Worm (Caenorhabditis elegans) whole organism, early embryonic: ENCODE results near the gene F32D8.1.

Experiments
- B0310.2 ChIP-seq: sonication (generic microtip); optimal IDR thresholded peaks from 2 replicates; lab custom pipeline; 2016; ENCODE audit warnings: mild to moderate bottlenecking, missing genetic modification characterization, missing compliant biosample characterization
- F13C5.2 ChIP-seq: sonication (generic microtip); optimal IDR thresholded peaks from 2 replicates; lab custom pipeline; 2017; ENCODE audit warnings: mild to moderate bottlenecking, missing genetic modification characterization, inconsistent platforms, missing compliant biosample characterization
- aly-1 ChIP-seq: sonication (generic microtip); optimal IDR thresholded peaks from 2 replicates; lab custom pipeline; 2016; ENCODE audit warnings: missing genetic modification characterization, missing compliant biosample characterization
- ama-1 ChIP-seq: fragments of 150-350 bp; optimal IDR thresholded peaks from 2 replicates; lab custom pipeline; 2014
- ceh-13 ChIP-seq: fragments of 200-800 bp; sonication (Bioruptor generic); optimal IDR thresholded peaks from 2 replicates; lab custom pipeline; 2018; ENCODE audit warnings: mild to moderate bottlenecking, missing genetic modification characterization, missing compliant biosample characterization
- ceh-36 ChIP-seq: sonication (generic microtip); optimal IDR thresholded peaks from 2 replicates; lab custom pipeline; 2016; ENCODE audit warnings: missing genetic modification characterization, inconsistent platforms, missing compliant biosample characterization
- ets-7 ChIP-seq: sonication (generic microtip); optimal IDR thresholded peaks from 2 replicates; lab custom pipeline; 2016; ENCODE audit warnings: missing genotype, missing genetic modification characterization, missing compliant biosample characterization
- flt-1 ChIP-seq: fragments of 200-800 bp; sonication (Bioruptor generic); IDR thresholded peaks from 2 replicates; pipeline ENCODE4 v1.3.6; 2022; ENCODE audit warnings: missing genetic modification characterization, missing compliant biosample characterization
- hmbx-1 ChIP-seq: sonication (generic microtip); optimal IDR thresholded peaks from 2 replicates; lab custom pipeline; 2016; ENCODE audit warnings: mild to moderate bottlenecking, missing genetic modification characterization, missing compliant biosample characterization
- hmg-4 ChIP-seq: fragments of 200-800 bp; sonication (Bioruptor generic); optimal IDR thresholded peaks from 2 replicates; lab custom pipeline; 2018; ENCODE audit warnings: mild to moderate bottlenecking, missing genetic modification characterization, missing compliant biosample characterization
- hnd-1 ChIP-seq: sonication (generic microtip); optimal IDR thresholded peaks from 2 replicates; lab custom pipeline; 2016; ENCODE audit warnings: missing genetic modification characterization, missing compliant biosample characterization
- pes-1 ChIP-seq: fragments of 200-800 bp; sonication (Bioruptor generic); IDR thresholded peaks from 2 replicates; pipeline ENCODE4 v1.3.6; 2022; ENCODE audit warnings: missing genetic modification reagents, missing genetic modification characterization, missing compliant biosample characterization
- scrt-1 ChIP-seq: fragments of 200-800 bp; sonication (Bioruptor generic); IDR thresholded peaks from 2 replicates; pipeline ENCODE4 v1.3.6; 2022; ENCODE audit warnings: missing genetic modification characterization, missing compliant biosample characterization
- sea-1 ChIP-seq: fragments of 200-800 bp; sonication (Bioruptor generic); conservative IDR thresholded peaks from 2 replicates; pipeline ENCODE4 v1.3.6; 2022; ENCODE audit warnings: missing genetic modification characterization, missing compliant biosample characterization
- tbx-11 ChIP-seq: fragments of 200-800 bp; sonication (Bioruptor generic); IDR thresholded peaks from 2 replicates; pipeline ENCODE4 v1.3.6; 2022; ENCODE audit warnings: missing genetic modification characterization, missing compliant biosample characterization
- tbx-37 ChIP-seq: fragments of 200-800 bp; sonication (Bioruptor generic); conservative IDR thresholded peaks from 2 replicates; pipeline ENCODE4 v1.3.6; 2022; ENCODE audit warnings: missing genetic modification reagents, missing genetic modification characterization, missing compliant biosample characterization
- tra-4 ChIP-seq: sonication (generic microtip); optimal IDR thresholded peaks from 2 replicates; lab custom pipeline; 2017; ENCODE audit warnings: missing genetic modification characterization, missing compliant biosample characterization

F32D8.1 gene

ce11 chrV:10894601-10895000 is 14.0 kb downstream of the F32D8.1 start, which contains the start of the genes F32D8.14 and F32D8.5:
TSS of gene F32D8.14 (minus strand) at chrV:10894788.
TSS of gene F32D8.5 (plus strand) at chrV:10894800.
- TF ChIP-seq flt-1 (GFP tag; lab: Robert Waterston, UW): no peak; the same call in 1 of the 2 replicates
- TF ChIP-seq tbx-11 (GFP tag; lab: Robert Waterston, UW): no peak
- no peak for TF ChIP-seq ets-7 (tag; lab: Kevin White, UChicago)
- TF ChIP-seq tbx-37 (GFP tag; lab: Robert Waterston, UW): peak; percentile 69
- TF ChIP-seq B0310.2 (tag; lab: Kevin White, UChicago): no peak
- peak; percentile 19 for TF ChIP-seq F13C5.2 (tag; lab: Kevin White, UChicago)
- no peak for TF ChIP-seq tra-4 (tag; lab: Kevin White, UChicago)
- TF ChIP-seq hmg-4 (GFP tag; lab: Kevin White, UChicago): no peak
- no peak for TF ChIP-seq hnd-1 (tag; lab: Kevin White, UChicago)
- peak; percentile 28; the same call in 1 of the 2 replicates for TF ChIP-seq pes-1
- no peak for TF ChIP-seq aly-1
- TF ChIP-seq ama-1 (lab: Kevin White, UChicago): no peak
- TF ChIP-seq ceh-13 (GFP tag; lab: Kevin White, UChicago): no peak
- TF ChIP-seq ceh-36 (tag; lab: Kevin White, UChicago): no peak

- TF ChIP-seq sea-1 (GFP tag; lab: Robert Waterston, UW): no peak
- no peak for TF ChIP-seq scrt-1 (GFP tag; lab: Robert Waterston, UW)
- no peak for TF ChIP-seq hmbx-1
- TF ChIP-seq tra-4 (tag; lab: Kevin White, UChicago): no peak
- no peak for TF ChIP-seq flt-1 (GFP tag; lab: Robert Waterston, UW)
- no peak for TF ChIP-seq ceh-36 (tag; lab: Kevin White, UChicago)
- no peak for TF ChIP-seq tbx-37 (GFP tag; lab: Robert Waterston, UW)
- TF ChIP-seq hnd-1 (tag; lab: Kevin White, UChicago): no peak
- no peak for TF ChIP-seq tbx-11 (GFP tag; lab: Robert Waterston, UW)
Observed at ce11 chrV:10896295-10896694, 15.7 kb downstream of the F32D8.1 start, which contains the start of gene F32D8.13. TSS of gene F32D8.13 (minus strand) at chrV:10896543.

- TF ChIP-seq tra-4 (tag; lab: Kevin White, UChicago) (no peak), ama-1 (lab: Kevin White, UChicago) (no peak), sea-1 (GFP tag; lab: Robert Waterston, UW) (no peak), ets-7 (tag; lab: Kevin White, UChicago) (no peak), tbx-37 (GFP tag; lab: Robert Waterston, UW) (no peak), hnd-1 (tag; lab: Kevin White, UChicago) (no peak), ceh-36 (tag; lab: Kevin White, UChicago) (no peak), scrt-1 (GFP tag; lab: Robert Waterston, UW) (no peak), flt-1 (GFP tag; lab: Robert Waterston, UW) (no peak)
Observed at ce11 chrV:10896706-10897105, 16.1 kb downstream of the F32D8.1 start.

ce11 chrV:10897106-10897171 is 16.3 kb downstream of the F32D8.1 start, which contains the start of gene sec-61.G:
TSS of gene sec-61.G (minus strand) at chrV:10897143.
- no peak for TF ChIP-seq ceh-36 (tag; lab: Kevin White, UChicago)
- TF ChIP-seq tbx-11 (GFP tag; lab: Robert Waterston, UW): no peak
- no peak for TF ChIP-seq ets-7 (tag; lab: Kevin White, UChicago)
- TF ChIP-seq hmbx-1: no peak

ce11 chrV:10897172-10897571 is 16.5 kb downstream of the F32D8.1 start:
- TF ChIP-seq aly-1 (no peak), ceh-36 (tag; lab: Kevin White, UChicago) (no peak), tbx-11 (GFP tag; lab: Robert Waterston, UW) (peak; percentile 58; the same call in 1 of the 2 replicates), tra-4 (tag; lab: Kevin White, UChicago) (no peak), sea-1 (GFP tag; lab: Robert Waterston, UW) (peak; percentile 68; the same call in 1 of the 2 replicates), ceh-13 (GFP tag; lab: Kevin White, UChicago) (no peak), F13C5.2 (tag; lab: Kevin White, UChicago) (peak; percentile 93), B0310.2 (tag; lab: Kevin White, UChicago) (peak; percentile 25), flt-1 (GFP tag; lab: Robert Waterston, UW) (peak; percentile 76), scrt-1 (GFP tag; lab: Robert Waterston, UW) (peak; percentile 46; the same call in 1 of the 2 replicates), hnd-1 (tag; lab: Kevin White, UChicago) (peak; percentile 53), tbx-37 (GFP tag; lab: Robert Waterston, UW) (peak; percentile 61), ama-1 (lab: Kevin White, UChicago) (no peak), hmg-4 (GFP tag; lab: Kevin White, UChicago) (peak; percentile 82)

ce11 chrV:10898107-10898506 is 17.5 kb downstream of the F32D8.1 start, which contains the start of gene F32D8.7:
TSS of gene F32D8.7 (plus strand) at chrV:10898435.
- TF ChIP-seq aly-1 (no peak), scrt-1 (GFP tag; lab: Robert Waterston, UW) (no peak), tra-4 (tag; lab: Kevin White, UChicago) (no peak), ceh-13 (GFP tag; lab: Kevin White, UChicago) (no peak), hmg-4 (GFP tag; lab: Kevin White, UChicago) (no peak), sea-1 (GFP tag; lab: Robert Waterston, UW) (no peak), hmbx-1 (no peak)

ce11 chrV:10898629-10899028 is 18.0 kb downstream of the F32D8.1 start:
- no peak for TF ChIP-seq ets-7 (tag; lab: Kevin White, UChicago)
- TF ChIP-seq B0310.2 (tag; lab: Kevin White, UChicago): no peak
- TF ChIP-seq flt-1 (GFP tag; lab: Robert Waterston, UW): no peak
- TF ChIP-seq scrt-1 (GFP tag; lab: Robert Waterston, UW): no peak
- no peak for TF ChIP-seq F13C5.2 (tag; lab: Kevin White, UChicago)
- TF ChIP-seq hnd-1 (tag; lab: Kevin White, UChicago): no peak
- no peak for TF ChIP-seq sea-1 (GFP tag; lab: Robert Waterston, UW)
- TF ChIP-seq ama-1 (lab: Kevin White, UChicago): no peak
- TF ChIP-seq tbx-11 (GFP tag; lab: Robert Waterston, UW): no peak
